Fruit fly (Drosophila melanogaster) whole organism, embryonic: Measurements from ENCODE around the gene ldbr.
A peak's percentile ranks its signal among the peaks of the same experiment; 100 is the strongest.

ENCODE experiments used
- Blimp-1 ChIP-seq: fragments of 200-800 bp; sonication (Bioruptor generic); optimal IDR thresholded peaks from 3 replicates; lab custom pipeline; 2018; ENCODE audit warnings: missing biosample characterization, missing genetic modification characterization, mild to moderate bottlenecking, moderate library complexity, missing genetic modification reagents
- BtbVII ChIP-seq: fragments of 200-800 bp; sonication (Bioruptor generic); optimal IDR thresholded peaks from 3 replicates; lab custom pipeline; 2017; ENCODE audit warnings: missing biosample characterization, mild to moderate bottlenecking, missing genetic modification characterization
- Bteb2 ChIP-seq: fragments of 200-800 bp; sonication (Bioruptor generic); optimal IDR thresholded peaks from 2 replicates; lab custom pipeline; 2016; ENCODE audit warnings: missing biosample characterization, missing genetic modification characterization
- CG10366 ChIP-seq: fragments of 200-800 bp; sonication (Bioruptor generic); IDR thresholded peaks from 2 replicates; pipeline ENCODE4 v1.3.6; 2022; ENCODE audit warnings: missing biosample characterization, missing genetic modification characterization
- CG10565 ChIP-seq: fragments of 200-800 bp; sonication (Bioruptor generic); optimal IDR thresholded peaks from 3 replicates; lab custom pipeline; 2016; ENCODE audit warnings: missing biosample characterization, mild to moderate bottlenecking, missing genetic modification characterization
- CG11696 ChIP-seq: fragments of 200-800 bp; sonication (Bioruptor generic); IDR thresholded peaks from 2 replicates; pipeline ENCODE4 v1.3.6; 2022; ENCODE audit warnings: missing biosample characterization, missing genetic modification characterization
- CG14667 ChIP-seq: fragments of 200-800 bp; sonication (Bioruptor generic); IDR thresholded peaks from 2 replicates; pipeline ENCODE4 v1.3.6; 2022; ENCODE audit warnings: missing biosample characterization, missing genetic modification characterization
- CG14860 ChIP-seq: fragments of 200-800 bp; sonication (Bioruptor generic); IDR thresholded peaks from 3 replicates; pipeline ENCODE4 v1.3.6; 2022; ENCODE audit warnings: missing biosample characterization, missing genetic modification characterization; ENCODE audit not compliant: partially characterized antibody
- CG17912 ChIP-seq: fragments of 200-800 bp; sonication (Bioruptor generic); optimal IDR thresholded peaks from 2 replicates; lab custom pipeline; 2018; ENCODE audit warnings: missing biosample characterization, mild to moderate bottlenecking, missing genetic modification characterization
- CG18599 ChIP-seq: fragments of 200-800 bp; sonication (Bioruptor generic); optimal IDR thresholded peaks from 3 replicates; lab custom pipeline; 2017; ENCODE audit warnings: missing biosample characterization, missing genetic modification characterization, mild to moderate bottlenecking, moderate library complexity, missing genetic modification reagents
- CG2678 ChIP-seq: fragments of 200-800 bp; sonication (Bioruptor generic); optimal IDR thresholded peaks from 3 replicates; lab custom pipeline; 2019; ENCODE audit warnings: missing biosample characterization, mild to moderate bottlenecking, missing genetic modification characterization, moderate library complexity
- CG31224 ChIP-seq: fragments of 200-800 bp; sonication (Bioruptor generic); IDR thresholded peaks from 2 replicates; pipeline ENCODE4 v1.3.6; 2022; ENCODE audit warnings: missing biosample characterization, missing genetic modification characterization
- CG32772 ChIP-seq: fragments of 200-800 bp; sonication (Bioruptor generic); IDR thresholded peaks from 2 replicates; pipeline ENCODE4 v1.3.6; 2022; ENCODE audit warnings: missing biosample characterization, missing genetic modification characterization
- CG8765 ChIP-seq: fragments of 200-800 bp; sonication (Bioruptor generic); IDR thresholded peaks from 2 replicates; pipeline ENCODE4 v1.3.6; 2022; ENCODE audit warnings: missing biosample characterization, missing genetic modification characterization
- Ets65A ChIP-seq: fragments of 200-800 bp; sonication (Bioruptor generic); peaks from one replicate; lab custom pipeline; 2016; ENCODE audit warnings: missing biosample characterization, missing genetic modification characterization
- Gsc ChIP-seq: fragments of 200-800 bp; sonication (Bioruptor generic); IDR thresholded peaks from 2 replicates; pipeline ENCODE4 v1.3.6; 2022; ENCODE audit warnings: missing biosample characterization, missing genetic modification characterization
- HLHmδ ChIP-seq: fragments of 200-800 bp; sonication (Bioruptor generic); optimal IDR thresholded peaks from 2 replicates; lab custom pipeline; 2018; ENCODE audit warnings: missing biosample characterization, mild to moderate bottlenecking, missing genetic modification characterization, moderate library complexity
- NC2β ChIP-seq: fragments of 200-800 bp; sonication (Bioruptor generic); optimal IDR thresholded peaks from 2 replicates; lab custom pipeline; 2016; ENCODE audit warnings: missing biosample characterization, missing genetic modification characterization
- NFAT ChIP-seq: fragments of 200-800 bp; sonication (Bioruptor generic); IDR thresholded peaks from 2 replicates; pipeline ENCODE4 v1.3.6; 2022; ENCODE audit warnings: missing biosample characterization, missing genetic modification characterization
- PHDP ChIP-seq: fragments of 200-800 bp; sonication (Bioruptor generic); optimal IDR thresholded peaks from 3 replicates; lab custom pipeline; 2018; ENCODE audit warnings: missing biosample characterization, mild to moderate bottlenecking, missing genetic modification characterization, moderate library complexity
- Ravus ChIP-seq: fragments of 200-800 bp; sonication (Bioruptor generic); IDR thresholded peaks from 2 replicates; pipeline ENCODE4 v1.3.6; 2022; ENCODE audit warnings: missing biosample characterization, missing genetic modification characterization
- Scr ChIP-seq: fragments of 200-800 bp; sonication (Bioruptor generic); IDR thresholded peaks from 2 replicates; pipeline ENCODE4 v1.3.6; 2022; ENCODE audit warnings: missing biosample characterization, missing genetic modification characterization; ENCODE audit not compliant: partially characterized antibody
- Sox102F ChIP-seq: fragments of 200-800 bp; sonication (Bioruptor generic); optimal IDR thresholded peaks from 2 replicates; lab custom pipeline; 2018; ENCODE audit warnings: missing biosample characterization, mild to moderate bottlenecking, missing genetic modification characterization, moderate library complexity
- YL-1 ChIP-seq: fragments of 200-800 bp; sonication (Bioruptor generic); optimal IDR thresholded peaks from 3 replicates; lab custom pipeline; 2017; ENCODE audit warnings: missing biosample characterization, mild to moderate bottlenecking, missing genetic modification characterization
- ac ChIP-seq: fragments of 200-800 bp; sonication (Bioruptor generic); optimal IDR thresholded peaks from 3 replicates; lab custom pipeline; 2017; ENCODE audit warnings: missing biosample characterization, mild to moderate bottlenecking, missing genetic modification characterization
- al ChIP-seq: fragments of 200-800 bp; sonication (Bioruptor generic); IDR thresholded peaks from 2 replicates; pipeline ENCODE4 v1.3.6; 2022; ENCODE audit warnings: missing biosample characterization, missing genetic modification characterization
- amos ChIP-seq: fragments of 200-800 bp; sonication (Bioruptor generic); IDR thresholded peaks from 2 replicates; pipeline ENCODE4 v1.3.6; 2022; ENCODE audit warnings: missing biosample characterization, missing genetic modification characterization; ENCODE audit not compliant: partially characterized antibody
- bab2 ChIP-seq: fragments of 200-800 bp; sonication (Bioruptor generic); optimal IDR thresholded peaks from 2 replicates; lab custom pipeline; 2016; ENCODE audit warnings: missing biosample characterization, missing genetic modification characterization
- cg ChIP-seq: fragments of 200-800 bp; sonication (Bioruptor generic); optimal IDR thresholded peaks from 3 replicates; lab custom pipeline; 2019; ENCODE audit warnings: missing biosample characterization, mild to moderate bottlenecking, missing genetic modification characterization, moderate library complexity
- chif ChIP-seq, 2 experiments: fragments of 200-800 bp; sonication (Bioruptor generic); optimal IDR thresholded peaks; 3 replicates each; lab custom pipeline; 2016; ENCODE audit warnings: missing biosample characterization in 2 of 2, missing genetic modification characterization in 2 of 2
- chinmo ChIP-seq: fragments of 200-800 bp; sonication (Bioruptor generic); IDR thresholded peaks from 4 replicates; pipeline ENCODE4 v1.3.6; 2022; ENCODE audit warnings: missing biosample characterization, missing genetic modification characterization; ENCODE audit not compliant: partially characterized antibody
- da ChIP-seq: fragments of 200-800 bp; sonication (Bioruptor generic); optimal IDR thresholded peaks from 2 replicates; lab custom pipeline; 2016; ENCODE audit warnings: missing biosample characterization, missing genetic modification characterization
- danr ChIP-seq: fragments of 200-800 bp; sonication (Bioruptor generic); IDR thresholded peaks from 2 replicates; pipeline ENCODE4 v1.3.6; 2022; ENCODE audit warnings: missing biosample characterization, missing genetic modification characterization
- dpn ChIP-seq, 2 experiments: fragments of 200-800 bp; sonication (Bioruptor generic); optimal IDR thresholded peaks; 3 replicates each; lab custom pipeline; 2016; ENCODE audit warnings: missing biosample characterization in 2 of 2, missing genetic modification characterization in 2 of 2
- fd64A ChIP-seq: fragments of 200-800 bp; sonication (Bioruptor generic); optimal IDR thresholded peaks from 3 replicates; lab custom pipeline; 2018; ENCODE audit warnings: missing biosample characterization, mild to moderate bottlenecking, missing genetic modification characterization
- fru ChIP-seq: fragments of >200 bp; optimal IDR thresholded peaks from 2 replicates; lab custom pipeline; 2017
- nmo ChIP-seq: fragments of 200-800 bp; sonication (Bioruptor generic); optimal IDR thresholded peaks from 2 replicates; lab custom pipeline; 2018; ENCODE audit warnings: missing biosample characterization, mild to moderate bottlenecking, missing genetic modification characterization, moderate library complexity
- pzg ChIP-seq: fragments of 200-800 bp; sonication (Bioruptor generic); optimal IDR thresholded peaks from 3 replicates; lab custom pipeline; 2018; ENCODE audit warnings: missing biosample characterization, mild to moderate bottlenecking, missing genetic modification characterization, moderate library complexity
- tap ChIP-seq: fragments of 200-800 bp; optimal IDR thresholded peaks from 3 replicates; lab custom pipeline; 2019; ENCODE audit warnings: missing biosample characterization, mild to moderate bottlenecking, missing genetic modification characterization, moderate library complexity
- tll ChIP-seq, 2 experiments: fragments of 200-800 bp in 1 of 2; fragments of >200 bp in 1 of 2; sonication (Bioruptor generic) in 1 of 2; optimal IDR thresholded peaks; 2 replicates each; lab custom pipeline; 2017 to 2019; ENCODE audit warnings: missing biosample characterization in 2 of 2, missing genetic modification characterization in 2 of 2, mild to moderate bottlenecking in 1 of 2, moderate library complexity in 1 of 2

Gene ldbr

dm6 chr3L:8137448-8137906, 15.8 kb downstream of the ldbr start, which contains the start of the genes Setx and mus301 (continued):
- TF ChIP-seq YL-1 (GFP tag; lab: Kevin White, UChicago) (peak; percentile 86), amos (GFP tag; lab: Robert Waterston, UW) (peak; percentile 40; the same call in 1 of the 2 replicates), CG32772 (peak; percentile 66), cg (GFP tag; lab: Kevin White, UChicago) (no peak), fd64A (GFP tag; lab: Kevin White, UChicago) (no peak), NFAT (GFP tag; lab: Robert Waterston, UW) (peak; percentile 69), bab2 (GFP tag; lab: Kevin White, UChicago) (peak; percentile 84), danr (GFP tag; lab: Robert Waterston, UW) (peak; percentile 54; the same call in 1 of the 2 replicates), chif (GFP tag; optimal IDR thresholded peaks at IDR 0.05; lab: Kevin White, UChicago) (peak; percentile 61 to 86), CG14667 (GFP tag; lab: Robert Waterston, UW) (peak; percentile 66), CG2678 (tag; lab: Kevin White, UChicago) (no peak), CG10366 (GFP tag; lab: Robert Waterston, UW) (peak; percentile 65), CG8765 (GFP tag; lab: Robert Waterston, UW) (peak; percentile 45; the same call in 1 of the 2 replicates), CG18599 (GFP tag; lab: Kevin White, UChicago) (no peak), dpn (GFP tag; optimal IDR thresholded peaks at IDR 0.05; lab: Kevin White, UChicago) (peak; percentile 83 to 90), Scr (no peak; the same call in 1 of the 2 replicates), CG11696 (no peak), CG14860 (GFP tag; lab: Robert Waterston, UW) (no peak), Ravus (GFP tag; lab: Robert Waterston, UW) (no peak), tap (no peak), ac (GFP tag; lab: Kevin White, UChicago) (no peak), da (GFP tag; lab: Kevin White, UChicago) (peak; percentile 72), NC2β (peak; percentile 74), fru (lab: Kevin White, UChicago) (no peak), HLHmδ (no peak), nmo (GFP tag; lab: Kevin White, UChicago) (peak; percentile 89), Gsc (GFP tag; lab: Robert Waterston, UW) (0 out of 2 replicates have a peak, but pooled peaks have one; percentile 27), tll (GFP tag; optimal IDR thresholded peaks at IDR 0.05; lab: Kevin White, UChicago) (peak in 1 of 2 experiments; percentile 6), al (GFP tag; lab: Robert Waterston, UW) (peak; percentile 60), PHDP (no peak), BtbVII (GFP tag; lab: Kevin White, UChicago) (no peak), CG17912 (GFP tag; lab: Kevin White, UChicago) (peak; percentile 19), CG31224 (peak; percentile 52; the same call in 1 of the 2 replicates)

- peak; percentile 51 for TF ChIP-seq Blimp-1 (GFP tag; lab: Kevin White, UChicago)
- no peak for TF ChIP-seq pzg
- TF ChIP-seq CG10565 (GFP tag; lab: Kevin White, UChicago), result no peak
- TF ChIP-seq, all 482 proteins: peak for 1
Observed at dm6 chr3L:8150284-8150683, 28.7 kb downstream of the ldbr start.

- TF ChIP-seq Sox102F (GFP tag; lab: Kevin White, UChicago) (peak; percentile 3), chinmo (GFP tag; lab: Robert Waterston, UW) (no peak), Ravus (GFP tag; lab: Robert Waterston, UW) (no peak), Bteb2 (GFP tag; lab: Kevin White, UChicago) (no peak), Ets65A (peak; percentile 26)
Observed at dm6 chr3L:8150812-8151211, 29.2 kb downstream of the ldbr start.
